Worm (Caenorhabditis elegans) whole organism, young adult: ENCODE measurements around the gene T23E7.2.

Source experiments
- B0019.2 ChIP-seq: fragments of 200-800 bp; sonication (Bioruptor generic); conservative IDR thresholded peaks from 2 replicates; pipeline ENCODE4 v1.3.6; 2022; ENCODE audit warnings: missing genetic modification reagents, missing genetic modification characterization, missing compliant biosample characterization
- F22D6.2 ChIP-seq: sonication (generic microtip); optimal IDR thresholded peaks from 2 replicates; lab custom pipeline; 2016; ENCODE audit warnings: mild to moderate bottlenecking, missing genetic modification characterization, missing compliant biosample characterization
- F33H1.4 ChIP-seq: fragments of 200-800 bp; sonication (Bioruptor generic); IDR thresholded peaks from 2 replicates; pipeline ENCODE4 v1.3.6; 2022; ENCODE audit warnings: missing genetic modification reagents, missing genetic modification characterization, missing compliant biosample characterization
- K11D2.4 ChIP-seq: fragments of 200-800 bp; sonication (Bioruptor generic); IDR thresholded peaks from 2 replicates; pipeline ENCODE4 v1.3.6; 2022; ENCODE audit warnings: missing genetic modification reagents, missing genetic modification characterization, missing compliant biosample characterization
- T26A5.8 ChIP-seq: sonication (generic microtip); optimal IDR thresholded peaks from 2 replicates; lab custom pipeline; 2016; ENCODE audit warnings: missing genetic modification characterization, missing compliant biosample characterization
- Y95B8A.8 ChIP-seq: fragments of 200-800 bp; sonication (Bioruptor generic); IDR thresholded peaks from 2 replicates; pipeline ENCODE4 v1.3.6; 2022; ENCODE audit warnings: missing genetic modification reagents, missing genetic modification characterization, missing compliant biosample characterization
- aptf-2 ChIP-seq: fragments of 200-800 bp; sonication (Bioruptor generic); conservative IDR thresholded peaks from 2 replicates; pipeline ENCODE4 v1.3.6; 2022; ENCODE audit warnings: missing genetic modification reagents, missing genetic modification characterization, missing compliant biosample characterization
- aptf-3 ChIP-seq: fragments of 200-800 bp; sonication (Bioruptor generic); IDR thresholded peaks from 2 replicates; pipeline ENCODE4 v1.3.6; 2022; ENCODE audit warnings: missing genetic modification characterization, missing compliant biosample characterization
- athp-1 ChIP-seq: sonication (generic microtip); optimal IDR thresholded peaks from 2 replicates; lab custom pipeline; 2017; ENCODE audit warnings: mild to moderate bottlenecking, missing genetic modification characterization, missing compliant biosample characterization
- attf-5 ChIP-seq: fragments of 200-800 bp; sonication (Bioruptor generic); optimal IDR thresholded peaks from 2 replicates; lab custom pipeline; 2018; ENCODE audit warnings: mild to moderate bottlenecking, missing genetic modification characterization, missing compliant biosample characterization
- bed-1 ChIP-seq: fragments of 200-800 bp; sonication (Bioruptor generic); IDR thresholded peaks from 2 replicates; pipeline ENCODE4 v1.3.6; 2022; ENCODE audit warnings: missing genetic modification reagents, missing genetic modification characterization, missing compliant biosample characterization
- bed-2 ChIP-seq: fragments of 200-800 bp; sonication (Bioruptor generic); IDR thresholded peaks from 2 replicates; pipeline ENCODE4 v1.3.6; 2022; ENCODE audit warnings: missing genetic modification reagents, missing genetic modification characterization, missing compliant biosample characterization
- ccch-3 ChIP-seq: fragments of 200-800 bp; sonication (Bioruptor generic); optimal IDR thresholded peaks from 2 replicates; lab custom pipeline; 2018; ENCODE audit warnings: mild to moderate bottlenecking, missing genetic modification characterization, missing compliant biosample characterization
- ceh-27 ChIP-seq: fragments of 200-800 bp; sonication (Bioruptor generic); optimal IDR thresholded peaks from 2 replicates; lab custom pipeline; 2018; ENCODE audit warnings: mild to moderate bottlenecking, missing genetic modification characterization, moderate library complexity, missing compliant biosample characterization
- ceh-40 ChIP-seq: fragments of 200-800 bp; sonication (Bioruptor generic); IDR thresholded peaks from 2 replicates; pipeline ENCODE4 v1.3.6; 2022; ENCODE audit warnings: missing genetic modification characterization, missing compliant biosample characterization
- ceh-91 ChIP-seq: fragments of 200-800 bp; sonication (Bioruptor generic); IDR thresholded peaks from 2 replicates; pipeline ENCODE4 v1.3.6; 2022; ENCODE audit warnings: missing genetic modification reagents, missing genetic modification characterization, missing compliant biosample characterization
- dpl-1 ChIP-seq: fragments of 150-350 bp; optimal IDR thresholded peaks from 2 replicates; lab custom pipeline; 2014; ENCODE audit warnings: missing biosample characterization, missing genetic modification reagents, missing genetic modification characterization
- egl-44 ChIP-seq: fragments of 200-800 bp; sonication (Bioruptor generic); IDR thresholded peaks from 2 replicates; pipeline ENCODE4 v1.3.6; 2022; ENCODE audit warnings: missing genetic modification reagents, missing genetic modification characterization, missing compliant biosample characterization
- hlh-12 ChIP-seq: sonication (generic microtip); optimal IDR thresholded peaks from 2 replicates; lab custom pipeline; 2016; ENCODE audit warnings: missing genetic modification characterization, missing compliant biosample characterization
- hmg-1.2 ChIP-seq: fragments of 200-800 bp; sonication (Bioruptor generic); IDR thresholded peaks from 2 replicates; pipeline ENCODE4 v1.3.6; 2022; ENCODE audit warnings: missing genetic modification reagents, missing genetic modification characterization, missing compliant biosample characterization
- hrde-1 ChIP-seq: sonication (generic microtip); optimal IDR thresholded peaks from 2 replicates; lab custom pipeline; 2016; ENCODE audit warnings: missing genetic modification characterization, mild to moderate bottlenecking, missing compliant biosample characterization, moderate library complexity, missing genotype, missing genetic modification reagents, borderline replicate concordance
- let-526 ChIP-seq: fragments of 200-800 bp; sonication (Bioruptor generic); IDR thresholded peaks from 2 replicates; pipeline ENCODE4 v1.3.6; 2022; ENCODE audit warnings: missing genetic modification reagents, missing genetic modification characterization, missing compliant biosample characterization
- madf-8 ChIP-seq: fragments of 200-800 bp; sonication (Bioruptor generic); conservative IDR thresholded peaks from 2 replicates; pipeline ENCODE4 v1.3.6; 2022; ENCODE audit warnings: missing genetic modification reagents, missing genetic modification characterization, missing compliant biosample characterization
- mcd-1 ChIP-seq: fragments of 200-800 bp; sonication (Bioruptor generic); IDR thresholded peaks from 2 replicates; pipeline ENCODE4 v1.3.6; 2022; ENCODE audit warnings: missing genetic modification reagents, missing genetic modification characterization, missing compliant biosample characterization
- mel-28 ChIP-seq: sonication (generic microtip); optimal IDR thresholded peaks from 2 replicates; lab custom pipeline; 2016; ENCODE audit warnings: borderline replicate concordance, mild to moderate bottlenecking, missing genetic modification characterization, missing compliant biosample characterization
- mxl-1 ChIP-seq: sonication (generic microtip); optimal IDR thresholded peaks from 2 replicates; lab custom pipeline; 2016; ENCODE audit warnings: missing genetic modification characterization, missing compliant biosample characterization
- nhr-120 ChIP-seq: fragments of 200-800 bp; sonication (Bioruptor generic); IDR thresholded peaks from 2 replicates; pipeline ENCODE4 v1.3.6; 2022; ENCODE audit warnings: missing genetic modification characterization, missing compliant biosample characterization
- nhr-80 ChIP-seq: sonication (generic microtip); optimal IDR thresholded peaks from 2 replicates; lab custom pipeline; 2016; ENCODE audit warnings: missing genetic modification characterization, missing compliant biosample characterization
- pha-4 ChIP-seq: fragments of 150-350 bp; sonication (generic microtip); optimal IDR thresholded peaks from 2 replicates; lab custom pipeline; 2014; ENCODE audit warnings: missing biosample characterization, missing genetic modification reagents, missing genetic modification characterization
- rec-8 ChIP-seq, 2 experiments: sonication (generic microtip); optimal IDR thresholded peaks; 2 replicates each; lab custom pipeline; 2016; ENCODE audit warnings: mild to moderate bottlenecking in 2 of 2, missing genetic modification characterization in 2 of 2, missing genetic modification reagents in 2 of 2, missing genotype in 2 of 2, missing biosample characterization in 1 of 2, missing compliant biosample characterization in 1 of 2, moderate library complexity in 1 of 2
- repo-1 ChIP-seq: sonication (generic microtip); optimal IDR thresholded peaks from 2 replicates; lab custom pipeline; 2017; ENCODE audit warnings: mild to moderate bottlenecking, missing genetic modification characterization, missing compliant biosample characterization
- sdz-38 ChIP-seq: sonication (generic microtip); optimal IDR thresholded peaks from 2 replicates; lab custom pipeline; 2016; ENCODE audit warnings: missing genotype, missing genetic modification characterization, missing compliant biosample characterization
- snpc-4 ChIP-seq, 5 experiments: fragments of 150-350 bp in 1 of 5; sonication (generic microtip) in 4 of 5; optimal IDR thresholded peaks; 2 replicates each; lab custom pipeline; 2014 to 2018; ENCODE audit warnings: missing genetic modification characterization in 5 of 5, missing biosample characterization in 3 of 5, antibody characterized with exemption in 2 of 5, mild to moderate bottlenecking in 2 of 5, missing compliant biosample characterization in 2 of 5, missing genotype in 2 of 5, moderate library complexity in 2 of 5, missing genetic modification reagents in 1 of 5
- somi-1 ChIP-seq: fragments of 200-800 bp; sonication (Bioruptor generic); optimal IDR thresholded peaks from 2 replicates; lab custom pipeline; 2018; ENCODE audit warnings: mild to moderate bottlenecking, missing genetic modification characterization, missing compliant biosample characterization
- tbx-9 ChIP-seq: sonication (generic microtip); optimal IDR thresholded peaks from 2 replicates; lab custom pipeline; 2016; ENCODE audit warnings: borderline replicate concordance, missing genetic modification characterization, inconsistent platforms, missing compliant biosample characterization
- zfh-2 ChIP-seq: fragments of 200-800 bp; sonication (Bioruptor generic); conservative IDR thresholded peaks from 2 replicates; pipeline ENCODE4 v1.3.6; 2022; ENCODE audit warnings: missing genetic modification reagents, missing genetic modification characterization, missing compliant biosample characterization
- ztf-25 ChIP-seq: fragments of 200-800 bp; sonication (Bioruptor generic); IDR thresholded peaks from 2 replicates; pipeline ENCODE4 v1.3.6; 2022; ENCODE audit warnings: missing genetic modification reagents, missing genetic modification characterization, missing compliant biosample characterization
- ztf-26 ChIP-seq: sonication (generic microtip); optimal IDR thresholded peaks from 2 replicates; lab custom pipeline; 2017; ENCODE audit warnings: missing genetic modification characterization, missing compliant biosample characterization
- ztf-28 ChIP-seq: fragments of 200-800 bp; sonication (Bioruptor generic); IDR thresholded peaks from 2 replicates; pipeline ENCODE4 v1.3.6; 2022; ENCODE audit warnings: missing genetic modification reagents, missing genetic modification characterization, missing compliant biosample characterization
- ztf-3 ChIP-seq: fragments of 200-800 bp; sonication (Bioruptor generic); optimal IDR thresholded peaks from 2 replicates; lab custom pipeline; 2018; ENCODE audit warnings: mild to moderate bottlenecking, missing genetic modification characterization, missing compliant biosample characterization
- ztf-6 ChIP-seq: fragments of 200-800 bp; sonication (Bioruptor generic); IDR thresholded peaks from 2 replicates; pipeline ENCODE4 v1.3.6; 2022; ENCODE audit warnings: missing genetic modification reagents, missing genetic modification characterization, missing compliant biosample characterization

T23E7.2 gene

ce11 chrX:17638970-17639369, 31.9 kb upstream of the T23E7.2 start:
- no peak for TF ChIP-seq let-526 (GFP tag; lab: Robert Waterston, UW)
- peak; percentile 46 for TF ChIP-seq nhr-80 (tag; lab: Kevin White, UChicago)

- TF ChIP-seq somi-1 (GFP tag; lab: Kevin White, UChicago) (peak; percentile 81), attf-5 (GFP tag; lab: Kevin White, UChicago) (no peak), mcd-1 (GFP tag; lab: Robert Waterston, UW) (no peak), nhr-80 (tag; lab: Kevin White, UChicago) (peak; percentile 19), ztf-28 (GFP tag; lab: Robert Waterston, UW) (no peak), ceh-40 (GFP tag; lab: Robert Waterston, UW) (no peak), tbx-9 (tag; lab: Kevin White, UChicago) (no peak), F33H1.4 (GFP tag; lab: Robert Waterston, UW) (no peak), ztf-6 (GFP tag; lab: Robert Waterston, UW) (no peak), F22D6.2 (tag; lab: Kevin White, UChicago) (peak; percentile 21), sdz-38 (tag; lab: Kevin White, UChicago) (peak; percentile 4), rec-8 (tag; optimal IDR thresholded peaks at IDR 0.05; lab: Kevin White, UChicago) (no peak), ztf-3 (GFP tag; lab: Kevin White, UChicago) (no peak), bed-2 (no peak), dpl-1 (no peak), pha-4 (tag; lab: Kevin White, UChicago) (no peak), athp-1 (no peak), aptf-2 (GFP tag; lab: Robert Waterston, UW) (no peak), hrde-1 (tag; lab: Kevin White, UChicago) (no peak), egl-44 (GFP tag; lab: Robert Waterston, UW) (no peak), ceh-27 (GFP tag; lab: Kevin White, UChicago) (peak; percentile 10), ztf-25 (GFP tag; lab: Robert Waterston, UW) (no peak), Y95B8A.8 (GFP tag; lab: Robert Waterston, UW) (no peak), ceh-91 (no peak), snpc-4 (GFP tag; optimal IDR thresholded peaks at IDR 0.05; lab: Kevin White, UChicago) (no peak), snpc-4 (tag; optimal IDR thresholded peaks at IDR 0.05; lab: Kevin White, UChicago) (no peak), ccch-3 (GFP tag; lab: Kevin White, UChicago) (no peak), mxl-1 (no peak), hmg-1.2 (GFP tag; lab: Robert Waterston, UW) (no peak), zfh-2 (no peak), nhr-120 (no peak), ztf-26 (tag; lab: Kevin White, UChicago) (peak; percentile 77), K11D2.4 (GFP tag; lab: Robert Waterston, UW) (peak; percentile 52; the same call in 1 of the 2 replicates), aptf-3 (GFP tag; lab: Robert Waterston, UW) (no peak), B0019.2 (GFP tag; lab: Robert Waterston, UW) (no peak), mel-28 (tag; lab: Kevin White, UChicago) (no peak), madf-8 (GFP tag; lab: Robert Waterston, UW) (no peak), T26A5.8 (tag; lab: Kevin White, UChicago) (no peak), hlh-12 (tag; lab: Kevin White, UChicago) (no peak), repo-1 (tag; lab: Kevin White, UChicago) (no peak), bed-1 (GFP tag; lab: Robert Waterston, UW) (no peak)
Measured at ce11 chrX:17640790-17641189, 30.0 kb upstream of the T23E7.2 start, which contains the start of gene H18N23.2. H18N23.2 (minus strand) TSS chrX:17640871.
